Fruit fly (Drosophila melanogaster): ENCODE data around the gene Dhc36C.

Gene Dhc36C

dm6 chr2L:17558111-17558773 lies 57.0 kb downstream of the Dhc36C start (continued):
- no peak for TF ChIP-seq CG9139 (GFP tag; optimal IDR thresholded peaks at IDR 0.05)
- no peak for TF ChIP-seq Gug (GFP tag; IDR thresholded peaks at IDR 0.05)
- TF ChIP-seq salr (GFP tag; optimal IDR thresholded peaks at IDR 0.05) = no peak
- TF ChIP-seq CG6276 (GFP tag; optimal IDR thresholded peaks at IDR 0.05) = no peak
- no peak for TF ChIP-seq Sox15 (GFP tag; optimal IDR thresholded peaks at IDR 0.05)
- TF ChIP-seq svp (GFP tag) = no peak
- no peak for TF ChIP-seq CG4318 (GFP tag; optimal IDR thresholded peaks at IDR 0.05)
- peak; percentile 60 for TF ChIP-seq Ets96B (tag; optimal IDR thresholded peaks at IDR 0.05)
- TF ChIP-seq CG16779 (tag; optimal IDR thresholded peaks at IDR 0.05) = no peak
- TF ChIP-seq CG8119 (GFP tag; IDR thresholded peaks at IDR 0.05) = peak; percentile 48; the same call in 2 of the 3 replicates
- no peak for TF ChIP-seq CG3032 (tag; optimal IDR thresholded peaks at IDR 0.05)
- TF ChIP-seq CG11762 (GFP tag; optimal IDR thresholded peaks at IDR 0.05; ENCODE audit: insufficient read depth) = no peak
- peak; percentile 41 for TF ChIP-seq CG32006 (GFP tag; optimal IDR thresholded peaks at IDR 0.05)
- no peak for TF ChIP-seq pdm3 (GFP tag; optimal IDR thresholded peaks at IDR 0.05)
- TF ChIP-seq esn (GFP tag; optimal IDR thresholded peaks at IDR 0.05) = no peak
- TF ChIP-seq vri (GFP tag; optimal IDR thresholded peaks at IDR 0.05) = no peak
- TF ChIP-seq fd85E (GFP tag; optimal IDR thresholded peaks at IDR 0.05) = no peak
- TF ChIP-seq CG6163 (GFP tag; IDR thresholded peaks at IDR 0.05) = no peak
- TF ChIP-seq CG3919 (GFP tag; optimal IDR thresholded peaks at IDR 0.05) = no peak
- peak in 1 of 2 experiments; percentile 25 for TF ChIP-seq ss (GFP tag; optimal IDR thresholded peaks at IDR 0.05)
- no peak for TF ChIP-seq CG31627 (GFP tag; optimal IDR thresholded peaks at IDR 0.05)
- TF ChIP-seq CG8632 (GFP tag; optimal IDR thresholded peaks at IDR 0.05) = peak; percentile 6

- TF ChIP-seq Smox (GFP tag; optimal IDR thresholded peaks at IDR 0.05) = no peak
- TF ChIP-seq CG16779 (tag; optimal IDR thresholded peaks at IDR 0.05) = no peak
- no peak for TF ChIP-seq Eip75B (GFP tag; optimal IDR thresholded peaks at IDR 0.05)
- no peak for TF ChIP-seq salr (GFP tag; optimal IDR thresholded peaks at IDR 0.05)
- TF ChIP-seq Sox102F (GFP tag; optimal IDR thresholded peaks at IDR 0.05) = no peak
- TF ChIP-seq CG6792 (GFP tag; optimal IDR thresholded peaks at IDR 0.05) = no peak
- TF ChIP-seq Ets21C (GFP tag; optimal IDR thresholded peaks at IDR 0.05) = no peak
These were observed 58.1 kb downstream of the Dhc36C start for dm6 chr2L:17559275-17559674.

dm6 chr2L:17560125-17561019 lies 59.2 kb downstream of the Dhc36C start:
- TF ChIP-seq Eip78C (GFP tag) (peak; percentile 3), Ets96B (tag; optimal IDR thresholded peaks at IDR 0.05) (no peak), CG6854 (GFP tag; optimal IDR thresholded peaks at IDR 0.05) (no peak), fd85E (GFP tag; optimal IDR thresholded peaks at IDR 0.05) (no peak)

dm6 chr2L:17561914-17562313 lies 60.7 kb downstream of the Dhc36C start:
- TF ChIP-seq esn (GFP tag; optimal IDR thresholded peaks at IDR 0.05) (no peak), CG8319 (GFP tag; optimal IDR thresholded peaks at IDR 0.05) (no peak), fkh (GFP tag; optimal IDR thresholded peaks at IDR 0.05) (no peak), CG1621 (tag; optimal IDR thresholded peaks at IDR 0.05) (no peak), CG34406 (GFP tag; optimal IDR thresholded peaks at IDR 0.05) (no peak), CG4318 (GFP tag; optimal IDR thresholded peaks at IDR 0.05) (no peak), CG3919 (GFP tag; optimal IDR thresholded peaks at IDR 0.05) (no peak), Eip78C (GFP tag) (no peak), topi (GFP tag; optimal IDR thresholded peaks at IDR 0.05) (no peak), CG7368 (GFP tag; optimal IDR thresholded peaks at IDR 0.05) (no peak), svp (GFP tag) (no peak), CG6792 (GFP tag; optimal IDR thresholded peaks at IDR 0.05) (no peak), Lpt (GFP tag; optimal IDR thresholded peaks at IDR 0.05) (no peak)

Data from whole organism, prepupa.